Fruit fly (Drosophila melanogaster) whole organism, larva: ENCODE data around the gene Ir94a.

Experiments
- noc ChIP-seq: fragments of 200-800 bp; sonication (Bioruptor generic); optimal IDR thresholded peaks from 3 replicates; lab custom pipeline; 2019; ENCODE audit warnings: missing biosample characterization, mild to moderate bottlenecking, missing genetic modification characterization, moderate library complexity

Gene Ir94a

DNA sequence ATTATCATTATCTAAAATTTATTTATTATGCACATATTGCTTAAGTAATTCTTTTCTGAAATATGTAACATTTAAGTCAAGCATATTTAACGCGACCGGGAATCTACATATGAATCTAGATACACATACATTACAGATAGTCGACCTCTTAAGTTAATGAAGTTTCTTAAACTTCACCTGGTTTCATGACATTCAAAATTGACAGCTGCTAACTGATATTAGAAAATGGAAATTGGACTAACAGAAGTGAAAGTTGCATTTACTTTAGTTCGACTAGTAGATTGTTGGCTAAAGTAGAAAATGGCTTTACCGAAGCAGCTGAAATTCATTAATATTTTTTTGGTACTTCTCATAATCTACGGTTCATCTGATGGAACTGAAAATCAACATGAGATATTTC, at the start of gene Ir94a:
Gene Ir94a (plus strand): TSS at position 301 of the 400 bp plus-strand sequence.
- TF ChIP-seq noc = no peak

DNA sequence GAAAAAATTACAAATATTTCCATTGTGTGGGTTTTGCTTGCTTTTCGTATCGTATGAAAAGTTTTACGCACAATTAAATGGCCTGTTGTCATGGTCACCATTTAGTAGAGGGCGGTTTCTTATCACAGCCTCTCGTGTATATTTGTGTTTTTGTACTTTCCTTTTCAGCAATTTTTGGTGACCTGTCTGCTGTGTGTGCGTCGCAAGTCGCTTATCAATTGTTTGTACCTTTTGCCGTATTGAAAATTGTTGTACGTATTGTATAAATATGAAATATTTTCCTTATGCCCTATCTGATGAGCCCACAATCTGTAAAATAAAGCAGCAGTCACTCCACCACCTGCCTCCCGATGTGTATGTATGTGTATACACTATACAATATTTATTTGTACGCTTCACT, 46.8 kb upstream of the Ir94a start:
- no peak for TF ChIP-seq noc

DNA sequence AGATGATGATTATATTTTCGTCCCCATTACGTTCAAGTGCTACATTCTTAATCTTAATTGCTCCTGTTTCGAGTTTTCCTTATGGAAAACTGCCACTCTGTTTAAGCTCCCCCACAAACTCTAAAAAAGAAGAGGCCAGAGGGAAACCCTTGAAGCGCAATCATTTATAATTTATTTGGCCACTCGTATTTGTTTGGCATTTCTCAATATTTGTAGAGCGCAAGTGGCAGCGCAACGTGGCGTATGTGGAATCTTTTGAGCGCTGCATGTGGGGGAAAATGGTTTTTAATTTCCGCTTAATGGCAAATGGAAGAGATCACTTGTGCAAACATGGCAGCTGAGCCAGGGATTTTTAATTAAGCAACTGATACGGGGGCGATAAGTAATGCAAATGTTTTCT, 46.0 kb upstream of the Ir94a start:
- TF ChIP-seq noc = no peak

DNA sequence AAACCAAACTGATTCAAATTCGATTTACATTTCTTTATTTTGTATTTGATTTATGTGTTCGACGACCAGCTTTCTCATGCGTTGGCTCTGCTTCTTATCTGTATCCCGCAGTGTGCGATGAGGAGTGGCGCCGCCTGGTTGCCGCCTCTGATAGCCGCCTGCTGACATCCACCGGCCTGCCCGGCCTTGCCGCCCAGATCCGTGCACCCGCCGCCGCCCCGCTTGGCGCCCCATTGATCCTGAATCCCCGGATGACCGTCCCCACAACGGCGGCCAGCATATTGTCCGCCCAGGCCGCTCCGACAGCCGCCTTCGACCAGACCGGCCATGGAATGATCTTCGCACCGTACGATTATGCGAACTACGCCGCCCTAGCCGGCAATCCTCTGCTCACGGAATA, 41.6 kb upstream of the Ir94a start:
- no peak for TF ChIP-seq noc

DNA sequence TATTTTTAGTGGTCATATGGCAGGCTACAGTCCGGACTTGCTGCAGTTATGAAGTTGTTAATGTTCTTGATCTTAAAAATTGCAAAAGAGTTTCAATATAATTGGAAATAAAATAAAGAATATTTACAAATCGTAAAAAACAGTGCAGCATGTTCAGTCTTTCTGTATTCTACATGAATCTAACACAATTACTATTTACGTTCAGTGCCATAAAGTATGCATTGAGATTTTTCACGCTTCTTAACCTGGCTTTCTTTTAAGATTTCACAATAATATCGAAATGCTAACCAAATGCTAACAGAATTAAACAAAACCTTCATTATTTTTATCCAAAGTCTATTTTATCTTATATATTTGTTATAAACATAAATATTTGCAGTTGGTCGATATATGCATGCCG, 40.7 kb upstream of the Ir94a start:
- TF ChIP-seq noc = no peak

dm6 chr3R:22080161-22080560, 33.1 kb upstream of the Ir94a start, which contains the start of gene CG13408:
Gene CG13408, plus strand, starts transcription at chr3R:22080382.
- no peak for TF ChIP-seq noc

- TF ChIP-seq noc = no peak
These were observed 26.9 kb upstream of the Ir94a start, which contains the start of gene BomT3 for dm6 chr3R:22086297-22086696. Gene BomT3, minus strand, starts transcription at chr3R:22086397.

- no peak for TF ChIP-seq noc
These were observed 26.5 kb upstream of the Ir94a start, which contains the start of gene BomBc3 for dm6 chr3R:22086775-22087174. Gene BomBc3, plus strand, starts transcription at chr3R:22087075.

dm6 chr3R:22093950-22094349, 19.3 kb upstream of the Ir94a start:
- no peak for TF ChIP-seq noc

DNA sequence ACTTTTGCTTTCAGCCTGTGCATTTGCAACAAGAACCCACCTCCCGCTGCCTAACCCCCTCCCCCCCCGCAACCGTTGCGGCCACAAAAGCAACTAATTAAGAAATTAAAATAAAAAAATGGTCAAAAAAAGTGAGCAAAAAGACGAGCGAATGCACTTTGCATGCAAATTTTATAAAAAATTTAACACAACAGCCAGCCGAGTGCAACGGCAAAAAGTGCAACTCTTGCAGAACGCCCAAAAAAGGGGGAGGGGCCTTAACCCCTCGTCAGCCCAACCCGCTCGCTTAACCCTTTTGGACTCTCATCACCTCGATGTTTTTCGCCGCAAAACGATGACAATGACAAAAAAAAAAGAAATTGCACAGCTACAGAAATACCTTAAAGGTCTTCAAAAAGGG, 16.3 kb upstream of the Ir94a start:
- TF ChIP-seq noc = no peak

DNA sequence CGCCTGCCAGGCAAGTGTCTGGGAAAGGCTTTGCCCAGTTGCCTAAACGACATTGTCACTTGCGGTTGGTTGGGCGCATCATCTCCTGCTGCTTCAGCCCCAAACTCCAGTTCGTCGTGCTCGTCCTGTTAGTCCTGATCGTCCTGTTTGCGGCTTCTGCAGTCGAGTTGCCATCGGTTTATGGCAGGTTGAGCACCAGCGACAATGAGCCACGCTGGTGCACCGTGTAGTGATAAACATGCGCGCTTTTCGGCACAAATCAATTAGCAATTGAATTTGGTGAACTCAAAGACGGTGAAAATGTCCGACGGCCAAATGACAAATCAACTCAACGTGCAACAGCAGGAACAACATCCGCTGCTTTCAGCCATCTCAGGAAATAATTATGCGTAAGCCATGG, 10.1 kb upstream of the Ir94a start, which contains the start of gene CG13407:
Gene CG13407 (plus strand): TSS at position 301 of the 400 bp plus-strand sequence.
- TF ChIP-seq noc = no peak

- TF ChIP-seq noc = no peak
These were observed 4.9 kb upstream of the Ir94a start for dm6 chr3R:22108316-22108715.

DNA sequence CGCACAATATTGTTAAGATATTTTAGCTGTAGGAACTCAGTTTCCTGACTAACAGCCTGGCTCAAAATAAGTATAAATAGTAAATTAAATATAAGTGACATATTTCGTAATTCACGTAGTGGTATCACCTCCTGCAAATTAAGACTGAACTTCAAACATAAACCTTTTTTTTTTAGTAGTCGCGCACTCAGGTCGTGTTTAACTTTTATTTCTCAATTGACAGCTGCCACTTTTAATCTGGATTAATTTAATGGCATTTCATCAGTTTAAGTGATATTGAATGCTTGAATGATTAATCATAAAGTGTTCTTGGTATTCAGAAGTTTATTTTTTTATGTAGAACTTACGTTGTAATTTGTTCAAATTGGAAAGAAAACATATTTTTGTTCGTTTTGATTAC, 3.9 kb downstream of the Ir94a start, which contains the start of gene Ir94b:
Gene Ir94b (minus strand): TSS at position 101 of the 400 bp plus-strand sequence.
- TF ChIP-seq noc = no peak

- TF ChIP-seq noc = no peak
These were observed 6.1 kb downstream of the Ir94a start, which contains the start of gene Ir94c for dm6 chr3R:22119354-22119753. Gene Ir94c, minus strand, starts transcription at chr3R:22119454.

- TF ChIP-seq noc = no peak
These were observed 6.5 kb downstream of the Ir94a start, which contains the start of gene CG42390 for dm6 chr3R:22119761-22120160. Gene CG42390, plus strand, starts transcription at chr3R:22120061.

dm6 chr3R:22121220-22121619, 8.0 kb downstream of the Ir94a start:
- TF ChIP-seq noc = peak; percentile 75

DNA sequence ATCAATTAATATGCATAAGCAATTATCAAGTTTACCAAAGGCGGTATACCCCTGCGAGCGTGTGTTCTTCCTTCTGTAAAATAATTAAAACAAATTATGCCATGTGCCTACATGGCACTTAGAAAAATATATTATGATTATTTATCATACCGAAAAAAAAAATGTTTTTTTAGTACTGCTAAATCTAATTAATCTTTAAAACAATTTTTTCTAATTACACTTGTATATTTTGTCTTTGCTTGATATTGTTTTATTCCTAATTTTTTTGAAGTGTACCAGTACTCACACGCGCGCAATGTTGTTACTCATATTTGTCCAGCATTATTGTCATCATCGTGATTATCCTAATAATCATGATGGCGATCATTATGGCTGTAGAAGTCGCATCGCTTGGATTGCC, 10.1 kb downstream of the Ir94a start:
- TF ChIP-seq noc = no peak

DNA sequence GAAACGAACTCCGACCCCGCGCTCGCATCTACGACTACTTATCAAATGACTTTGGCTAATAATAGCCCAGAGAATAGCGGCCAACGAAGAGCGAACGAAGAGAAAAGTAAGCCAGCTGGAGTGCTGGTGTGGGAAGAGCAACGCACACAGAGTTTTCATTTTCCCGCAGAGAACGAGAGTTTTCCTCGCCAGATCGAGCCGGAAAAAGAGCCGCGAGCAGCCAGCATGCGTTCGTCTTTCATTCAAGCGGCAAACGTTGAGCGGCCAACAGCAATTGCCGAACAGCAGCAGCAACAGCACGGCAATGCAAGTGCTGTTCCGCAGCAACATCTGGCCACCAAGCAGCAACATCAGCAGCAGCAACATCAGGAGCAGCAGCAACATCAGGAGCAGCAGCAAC, 11.6 kb downstream of the Ir94a start:
- TF ChIP-seq noc = no peak
